Worm (Caenorhabditis elegans) whole organism, young adult: ENCODE results near the gene ttr-42.

ENCODE experiments used
- B0336.3 ChIP-seq: fragments of 200-800 bp; sonication (Bioruptor generic); IDR thresholded peaks from 2 replicates; pipeline ENCODE4 v1.3.6; 2022; ENCODE audit warnings: missing genetic modification characterization, missing compliant biosample characterization
- C17E4.6 ChIP-seq: fragments of 200-800 bp; sonication (Bioruptor generic); IDR thresholded peaks from 2 replicates; pipeline ENCODE4 v1.3.6; 2022; ENCODE audit warnings: missing genetic modification reagents, missing genetic modification characterization, missing compliant biosample characterization
- Y56A3A.18 ChIP-seq: fragments of 200-800 bp; sonication (Bioruptor generic); IDR thresholded peaks from 2 replicates; pipeline ENCODE4 v1.3.6; 2022; ENCODE audit warnings: missing genetic modification reagents, missing genetic modification characterization, missing compliant biosample characterization
- Y67H2A.10 ChIP-seq: fragments of 200-800 bp; sonication (Bioruptor generic); conservative IDR thresholded peaks from 2 replicates; pipeline ENCODE4 v1.3.6; 2022; ENCODE audit warnings: missing genetic modification reagents, missing genetic modification characterization, missing compliant biosample characterization
- aptf-3 ChIP-seq: fragments of 200-800 bp; sonication (Bioruptor generic); IDR thresholded peaks from 2 replicates; pipeline ENCODE4 v1.3.6; 2022; ENCODE audit warnings: missing genetic modification characterization, missing compliant biosample characterization
- attf-6 ChIP-seq: fragments of 200-800 bp; sonication (Bioruptor generic); IDR thresholded peaks from 2 replicates; pipeline ENCODE4 v1.3.6; 2022; ENCODE audit warnings: missing genetic modification reagents, missing genetic modification characterization, missing compliant biosample characterization
- ceh-40 ChIP-seq: fragments of 200-800 bp; sonication (Bioruptor generic); IDR thresholded peaks from 2 replicates; pipeline ENCODE4 v1.3.6; 2022; ENCODE audit warnings: missing genetic modification characterization, missing compliant biosample characterization
- ceh-79 ChIP-seq: sonication (generic microtip); optimal IDR thresholded peaks from 2 replicates; lab custom pipeline; 2017; ENCODE audit warnings: mild to moderate bottlenecking, missing genetic modification characterization, missing compliant biosample characterization
- dox-1 ChIP-seq: fragments of 200-800 bp; sonication (Bioruptor generic); IDR thresholded peaks from 2 replicates; pipeline ENCODE4 v1.3.6; 2022; ENCODE audit warnings: missing genetic modification reagents, missing genetic modification characterization, missing compliant biosample characterization
- dpff-1 ChIP-seq: sonication (generic microtip); optimal IDR thresholded peaks from 2 replicates; lab custom pipeline; 2017; ENCODE audit warnings: mild to moderate bottlenecking, missing genetic modification characterization, missing compliant biosample characterization
- egl-18 ChIP-seq: fragments of 200-800 bp; sonication (Bioruptor generic); IDR thresholded peaks from 2 replicates; pipeline ENCODE4 v1.3.6; 2022; ENCODE audit warnings: missing genetic modification reagents, missing genetic modification characterization, missing compliant biosample characterization
- egl-44 ChIP-seq: fragments of 200-800 bp; sonication (Bioruptor generic); IDR thresholded peaks from 2 replicates; pipeline ENCODE4 v1.3.6; 2022; ENCODE audit warnings: missing genetic modification reagents, missing genetic modification characterization, missing compliant biosample characterization
- egrh-3 ChIP-seq: fragments of 200-800 bp; sonication (Bioruptor generic); IDR thresholded peaks from 2 replicates; pipeline ENCODE4 v1.3.6; 2022; ENCODE audit warnings: missing genetic modification reagents, missing genetic modification characterization, missing compliant biosample characterization
- ekl-4 ChIP-seq: fragments of 200-800 bp; sonication (Bioruptor generic); IDR thresholded peaks from 2 replicates; pipeline ENCODE4 v1.3.6; 2022; ENCODE audit warnings: missing genetic modification reagents, missing genetic modification characterization, missing compliant biosample characterization
- ets-4 ChIP-seq: fragments of 200-800 bp; sonication (Bioruptor generic); optimal IDR thresholded peaks from 2 replicates; lab custom pipeline; 2018; ENCODE audit warnings: mild to moderate bottlenecking, missing genetic modification characterization, missing compliant biosample characterization
- fkh-3 ChIP-seq: sonication (generic microtip); optimal IDR thresholded peaks from 2 replicates; lab custom pipeline; 2016; ENCODE audit warnings: mild to moderate bottlenecking, missing genetic modification characterization, missing compliant biosample characterization
- him-1 ChIP-seq: sonication (generic microtip); optimal IDR thresholded peaks from 2 replicates; lab custom pipeline; 2016; ENCODE audit warnings: missing genotype, missing genetic modification reagents, missing genetic modification characterization, missing compliant biosample characterization
- madf-8 ChIP-seq: fragments of 200-800 bp; sonication (Bioruptor generic); conservative IDR thresholded peaks from 2 replicates; pipeline ENCODE4 v1.3.6; 2022; ENCODE audit warnings: missing genetic modification reagents, missing genetic modification characterization, missing compliant biosample characterization
- mcd-1 ChIP-seq: fragments of 200-800 bp; sonication (Bioruptor generic); IDR thresholded peaks from 2 replicates; pipeline ENCODE4 v1.3.6; 2022; ENCODE audit warnings: missing genetic modification reagents, missing genetic modification characterization, missing compliant biosample characterization
- mxl-1 ChIP-seq: sonication (generic microtip); optimal IDR thresholded peaks from 2 replicates; lab custom pipeline; 2016; ENCODE audit warnings: missing genetic modification characterization, missing compliant biosample characterization
- nfya-2 ChIP-seq: fragments of 200-800 bp; sonication (Bioruptor generic); IDR thresholded peaks from 2 replicates; pipeline ENCODE4 v1.3.6; 2022; ENCODE audit warnings: missing genetic modification reagents, missing genetic modification characterization, missing compliant biosample characterization
- nhr-80 ChIP-seq: sonication (generic microtip); optimal IDR thresholded peaks from 2 replicates; lab custom pipeline; 2016; ENCODE audit warnings: missing genetic modification characterization, missing compliant biosample characterization
- pha-4 ChIP-seq: fragments of 150-350 bp; sonication (generic microtip); optimal IDR thresholded peaks from 2 replicates; lab custom pipeline; 2014; ENCODE audit warnings: missing biosample characterization, missing genetic modification reagents, missing genetic modification characterization
- snpc-1.3 ChIP-seq: sonication (generic microtip); optimal IDR thresholded peaks from 2 replicates; lab custom pipeline; 2017; ENCODE audit warnings: missing genetic modification characterization, mild to moderate bottlenecking, missing compliant biosample characterization, antibody characterized with exemption, moderate library complexity, missing genotype, missing genetic modification reagents; ENCODE audit not compliant: insufficient read depth
- tlf-1 ChIP-seq: fragments of 200-800 bp; sonication (Bioruptor generic); optimal IDR thresholded peaks from 2 replicates; lab custom pipeline; 2018; ENCODE audit warnings: mild to moderate bottlenecking, missing genetic modification characterization, missing compliant biosample characterization
- unc-62 ChIP-seq: fragments of 150-350 bp; optimal IDR thresholded peaks from 2 replicates; lab custom pipeline; 2014; ENCODE audit warnings: missing biosample characterization, missing genetic modification reagents, missing genetic modification characterization
- zfh-2 ChIP-seq: fragments of 200-800 bp; sonication (Bioruptor generic); conservative IDR thresholded peaks from 2 replicates; pipeline ENCODE4 v1.3.6; 2022; ENCODE audit warnings: missing genetic modification reagents, missing genetic modification characterization, missing compliant biosample characterization
- ztf-22 ChIP-seq: fragments of 200-800 bp; sonication (Bioruptor generic); optimal IDR thresholded peaks from 2 replicates; lab custom pipeline; 2018; ENCODE audit warnings: mild to moderate bottlenecking, missing genetic modification characterization, moderate library complexity, missing compliant biosample characterization
- ztf-25 ChIP-seq: fragments of 200-800 bp; sonication (Bioruptor generic); IDR thresholded peaks from 2 replicates; pipeline ENCODE4 v1.3.6; 2022; ENCODE audit warnings: missing genetic modification reagents, missing genetic modification characterization, missing compliant biosample characterization
- ztf-26 ChIP-seq: sonication (generic microtip); optimal IDR thresholded peaks from 2 replicates; lab custom pipeline; 2017; ENCODE audit warnings: missing genetic modification characterization, missing compliant biosample characterization

ttr-42 gene

ce11 chrX:2572646-2573149 is 4.8 kb upstream of the ttr-42 start, which contains the start of the genes ccd-5 and F52H2.1:
Gene ccd-5, minus strand, starts transcription at chrX:2572653.
Gene F52H2.1, plus strand, starts transcription at chrX:2573099.
- TF ChIP-seq egl-18 (GFP tag; lab: Robert Waterston, UW): 0 out of 2 replicates have a peak, but pooled peaks have one; percentile 33
- TF ChIP-seq dox-1 (GFP tag; lab: Robert Waterston, UW): peak; percentile 29; the same call in 1 of the 2 replicates
- no peak for TF ChIP-seq ztf-22 (GFP tag; lab: Kevin White, UChicago)
- peak; percentile 57; the same call in 1 of the 2 replicates for TF ChIP-seq zfh-2 (GFP tag; lab: Robert Waterston, UW)

DNA sequence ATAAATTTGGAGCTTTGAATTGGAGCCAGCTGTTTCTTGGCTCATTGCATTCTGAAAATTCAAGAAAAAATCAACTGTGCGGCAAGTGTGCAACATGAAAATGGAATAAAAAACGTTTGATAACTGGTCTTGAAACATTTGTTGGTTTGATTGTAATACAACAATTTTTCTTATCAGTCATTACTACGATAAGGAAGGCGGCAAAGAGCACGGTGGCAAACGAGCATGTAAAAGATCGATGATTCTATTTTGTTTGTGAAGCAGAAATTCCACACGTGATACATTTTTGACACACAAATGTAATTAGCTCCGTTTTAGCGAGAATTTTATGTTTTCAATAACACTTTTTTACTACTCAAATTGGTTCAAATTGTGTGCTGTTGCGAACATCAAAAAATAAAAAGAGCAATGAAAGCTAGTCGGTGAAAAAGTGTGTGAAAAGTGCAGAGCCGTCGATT is 3.0 kb downstream of the ttr-42 start, which contains the start of gene H01M10.1:
TSS of gene H01M10.1 (minus strand) at position 51 of the 458 bp plus-strand sequence.
- TF ChIP-seq unc-62 (GFP tag; lab: Kevin White, UChicago) (no peak), ekl-4 (GFP tag; lab: Robert Waterston, UW) (no peak), zfh-2 (GFP tag; lab: Robert Waterston, UW) (no peak), mxl-1 (tag; lab: Kevin White, UChicago) (no peak), dpff-1 (no peak), Y56A3A.18 (GFP tag; lab: Robert Waterston, UW) (no peak), Y67H2A.10 (no peak), nhr-80 (tag; lab: Kevin White, UChicago) (peak; percentile 76)

ce11 chrX:2581828-2582589 is 4.5 kb downstream of the ttr-42 start:
- TF ChIP-seq him-1 (tag; lab: Kevin White, UChicago) (no peak), B0336.3 (no peak), pha-4 (tag; lab: Kevin White, UChicago) (no peak), nfya-2 (GFP tag; lab: Robert Waterston, UW) (no peak), fkh-3 (tag; lab: Kevin White, UChicago) (no peak), ceh-79 (tag; lab: Kevin White, UChicago) (no peak), snpc-1.3 (tag; lab: Kevin White, UChicago) (no peak), madf-8 (GFP tag; lab: Robert Waterston, UW) (no peak), C17E4.6 (GFP tag; lab: Robert Waterston, UW) (no peak)

ce11 chrX:2583135-2583683 is 5.7 kb downstream of the ttr-42 start:
- 0 out of 2 replicates have a peak, but pooled peaks have one; percentile 26 for TF ChIP-seq ztf-25
- no peak for TF ChIP-seq ztf-26
- no peak for TF ChIP-seq egl-44 (GFP tag; lab: Robert Waterston, UW)
- TF ChIP-seq egrh-3 (GFP tag; lab: Robert Waterston, UW): peak; percentile 18; the same call in 1 of the 2 replicates

- TF ChIP-seq C17E4.6 (GFP tag; lab: Robert Waterston, UW) (no peak), snpc-1.3 (tag; lab: Kevin White, UChicago) (no peak), mcd-1 (GFP tag; lab: Robert Waterston, UW) (no peak), attf-6 (GFP tag; lab: Robert Waterston, UW) (no peak), tlf-1 (GFP tag; lab: Kevin White, UChicago) (no peak), aptf-3 (GFP tag; lab: Robert Waterston, UW) (no peak), ets-4 (GFP tag; lab: Kevin White, UChicago) (no peak), ceh-40 (GFP tag; lab: Robert Waterston, UW) (no peak), ztf-22 (GFP tag; lab: Kevin White, UChicago) (no peak)
- TF ChIP-seq, all 124 proteins: peak for 0
Measured at ce11 chrX:2585655-2586054, 8.1 kb downstream of the ttr-42 start, which contains the start of gene H01M10.2. Gene H01M10.2, minus strand, starts transcription at chrX:2585755.
